Fruit fly (Drosophila melanogaster) whole organism, prepupa: Measurements from ENCODE around the gene CG42376.
A peak's percentile ranks its signal among the peaks of the same experiment; 100 is the strongest.

Experiments
- Blimp-1 ChIP-seq: fragments of 200-800 bp; sonication (Bioruptor generic); optimal IDR thresholded peaks from 3 replicates; lab custom pipeline; 2017; ENCODE audit warnings: missing biosample characterization, missing genetic modification characterization, mild to moderate bottlenecking, moderate library complexity, missing genetic modification reagents
- CG10631 ChIP-seq: fragments of 200-800 bp; sonication (Bioruptor generic); optimal IDR thresholded peaks from 2 replicates; lab custom pipeline; 2016; ENCODE audit warnings: missing biosample characterization, missing genetic modification characterization
- CG10669 ChIP-seq: fragments of 200-800 bp; sonication (Bioruptor generic); optimal IDR thresholded peaks from 3 replicates; lab custom pipeline; 2018; ENCODE audit warnings: missing biosample characterization, mild to moderate bottlenecking, missing genetic modification characterization, moderate library complexity
- CG11762 ChIP-seq: fragments of 200-800 bp; sonication (Bioruptor generic); optimal IDR thresholded peaks from 3 replicates; lab custom pipeline; 2016; ENCODE audit warnings: missing biosample characterization, missing genetic modification characterization; ENCODE audit not compliant: insufficient read depth
- CG11902 ChIP-seq: fragments of 200-800 bp; sonication (Bioruptor generic); optimal IDR thresholded peaks from 3 replicates; lab custom pipeline; 2016; ENCODE audit warnings: missing biosample characterization, missing genetic modification characterization
- CG1621 ChIP-seq: fragments of 200-800 bp; sonication (Bioruptor generic); optimal IDR thresholded peaks from 3 replicates; lab custom pipeline; 2018; ENCODE audit warnings: missing biosample characterization, mild to moderate bottlenecking, missing genetic modification characterization
- CG16779 ChIP-seq: fragments of 200-800 bp; sonication (Bioruptor generic); optimal IDR thresholded peaks from 3 replicates; lab custom pipeline; 2017; ENCODE audit warnings: missing biosample characterization, mild to moderate bottlenecking, missing genetic modification characterization
- CG3032 ChIP-seq: fragments of 200-800 bp; optimal IDR thresholded peaks from 2 replicates; lab custom pipeline; 2019; ENCODE audit warnings: missing biosample characterization, mild to moderate bottlenecking, missing genetic modification characterization, moderate library complexity
- CG31627 ChIP-seq: fragments of 200-800 bp; sonication (Bioruptor generic); optimal IDR thresholded peaks from 3 replicates; lab custom pipeline; 2016; ENCODE audit warnings: missing biosample characterization, missing genetic modification characterization
- CG32006 ChIP-seq: fragments of 200-800 bp; sonication (Bioruptor generic); optimal IDR thresholded peaks from 3 replicates; lab custom pipeline; 2017; ENCODE audit warnings: missing biosample characterization, mild to moderate bottlenecking, missing genetic modification characterization
- CG34406 ChIP-seq: fragments of 200-800 bp; sonication (Bioruptor generic); optimal IDR thresholded peaks from 3 replicates; lab custom pipeline; 2016; ENCODE audit warnings: missing biosample characterization, missing genetic modification characterization
- CG3919 ChIP-seq: fragments of 200-800 bp; sonication (Bioruptor generic); optimal IDR thresholded peaks from 3 replicates; lab custom pipeline; 2016; ENCODE audit warnings: missing biosample characterization, missing genetic modification characterization
- CG6163 ChIP-seq: fragments of 200-800 bp; sonication (Bioruptor generic); IDR thresholded peaks from 3 replicates; pipeline ENCODE4 v1.3.6; 2022; ENCODE audit warnings: missing biosample characterization, missing genetic modification characterization
- CG6276 ChIP-seq: fragments of 200-800 bp; sonication (Bioruptor generic); optimal IDR thresholded peaks from 2 replicates; lab custom pipeline; 2017; ENCODE audit warnings: missing biosample characterization, mild to moderate bottlenecking, missing genetic modification characterization
- CG6792 ChIP-seq: fragments of 200-800 bp; sonication (Bioruptor generic); optimal IDR thresholded peaks from 3 replicates; lab custom pipeline; 2016; ENCODE audit warnings: missing biosample characterization, missing genetic modification characterization
- CG6854 ChIP-seq: fragments of 200-800 bp; sonication (Bioruptor generic); optimal IDR thresholded peaks from 2 replicates; lab custom pipeline; 2017; ENCODE audit warnings: missing biosample characterization, mild to moderate bottlenecking, missing genetic modification characterization
- CG7368 ChIP-seq: fragments of 200-800 bp; sonication (Bioruptor generic); optimal IDR thresholded peaks from 3 replicates; lab custom pipeline; 2016; ENCODE audit warnings: missing biosample characterization, missing genetic modification characterization
- CG8119 ChIP-seq: fragments of 200-800 bp; sonication (Bioruptor generic); IDR thresholded peaks from 3 replicates; pipeline ENCODE4 v1.3.6; 2022; ENCODE audit warnings: missing biosample characterization, missing genetic modification characterization
- CG9139 ChIP-seq: fragments of 200-800 bp; sonication (Bioruptor generic); optimal IDR thresholded peaks from 3 replicates; lab custom pipeline; 2017; ENCODE audit warnings: missing biosample characterization, mild to moderate bottlenecking, missing genetic modification characterization
- Eip75B ChIP-seq: fragments of 200-800 bp; sonication (Bioruptor generic); optimal IDR thresholded peaks from 3 replicates; lab custom pipeline; 2016; ENCODE audit warnings: missing biosample characterization, missing genetic modification characterization
- Eip78C ChIP-seq: fragments of 200-800 bp; sonication (Bioruptor generic); peaks from one replicate; lab custom pipeline; 2016; ENCODE audit warnings: missing biosample characterization, missing genetic modification characterization
- Eip93F ChIP-seq: fragments of 200-800 bp; sonication (Bioruptor generic); optimal IDR thresholded peaks from 2 replicates; lab custom pipeline; 2016; ENCODE audit warnings: missing biosample characterization, mild to moderate bottlenecking, missing genetic modification characterization
- Ets96B ChIP-seq: fragments of 200-800 bp; optimal IDR thresholded peaks from 2 replicates; lab custom pipeline; 2019; ENCODE audit warnings: missing biosample characterization, mild to moderate bottlenecking, missing genetic modification characterization, moderate library complexity
- Gug ChIP-seq: fragments of 200-800 bp; sonication (Bioruptor generic); IDR thresholded peaks from 2 replicates; pipeline ENCODE4 v1.3.6; 2022; ENCODE audit warnings: missing biosample characterization, missing genetic modification characterization
- Hr38 ChIP-seq: sonication (Bioruptor generic); optimal IDR thresholded peaks from 2 replicates; lab custom pipeline; 2016; ENCODE audit warnings: missing biosample characterization, missing genetic modification characterization
- Hr39 ChIP-seq: fragments of 200-800 bp; sonication (Bioruptor generic); optimal IDR thresholded peaks from 2 replicates; lab custom pipeline; 2016; ENCODE audit warnings: missing biosample characterization, missing genetic modification characterization
- Hr4 ChIP-seq: fragments of 200-800 bp; sonication (Bioruptor generic); optimal IDR thresholded peaks from 3 replicates; lab custom pipeline; 2016; ENCODE audit warnings: missing biosample characterization, missing genetic modification characterization
- Lpt ChIP-seq: fragments of 200-800 bp; sonication (Bioruptor generic); optimal IDR thresholded peaks from 3 replicates; lab custom pipeline; 2016; ENCODE audit warnings: missing biosample characterization, missing genetic modification characterization
- Met ChIP-seq: fragments of 200-800 bp; sonication (Bioruptor generic); optimal IDR thresholded peaks from 3 replicates; lab custom pipeline; 2016; ENCODE audit warnings: missing biosample characterization, missing genetic modification characterization
- OdsH ChIP-seq: fragments of 200-800 bp; sonication (Bioruptor generic); optimal IDR thresholded peaks from 3 replicates; lab custom pipeline; 2016; ENCODE audit warnings: missing biosample characterization, missing genetic modification characterization
- Smox ChIP-seq: fragments of 200-800 bp; sonication (Bioruptor generic); optimal IDR thresholded peaks from 3 replicates; lab custom pipeline; 2016; ENCODE audit warnings: missing biosample characterization, missing genetic modification characterization
- Sox102F ChIP-seq: fragments of 200-800 bp; sonication (Bioruptor generic); optimal IDR thresholded peaks from 2 replicates; lab custom pipeline; 2016; ENCODE audit warnings: missing biosample characterization, mild to moderate bottlenecking, missing genetic modification characterization
- Sox14 ChIP-seq: fragments of 200-800 bp; sonication (Bioruptor generic); optimal IDR thresholded peaks from 3 replicates; lab custom pipeline; 2016; ENCODE audit warnings: missing biosample characterization, missing genetic modification characterization
- achi ChIP-seq: fragments of 200-800 bp; sonication (Bioruptor generic); optimal IDR thresholded peaks from 3 replicates; lab custom pipeline; 2016; ENCODE audit warnings: missing biosample characterization, missing genetic modification characterization
- acj6 ChIP-seq: fragments of 200-800 bp; sonication (Bioruptor generic); optimal IDR thresholded peaks from 3 replicates; lab custom pipeline; 2016; ENCODE audit warnings: missing biosample characterization, missing genetic modification characterization
- cyc ChIP-seq: fragments of 200-800 bp; sonication (Bioruptor generic); optimal IDR thresholded peaks from 3 replicates; lab custom pipeline; 2016; ENCODE audit warnings: missing biosample characterization, missing genetic modification characterization
- dac ChIP-seq: fragments of 200-800 bp; sonication (Bioruptor generic); optimal IDR thresholded peaks from 2 replicates; lab custom pipeline; 2017; ENCODE audit warnings: missing biosample characterization, mild to moderate bottlenecking, missing genetic modification characterization
- dsx ChIP-seq: fragments of 200-800 bp; optimal IDR thresholded peaks from 3 replicates; lab custom pipeline; 2019; ENCODE audit warnings: missing biosample characterization, mild to moderate bottlenecking, missing genetic modification characterization, moderate library complexity; ENCODE audit not compliant: poor library complexity, severe bottlenecking
- eg ChIP-seq: fragments of 200-800 bp; sonication (Bioruptor generic); IDR thresholded peaks from 3 replicates; pipeline ENCODE4 v1.3.6; 2022; ENCODE audit warnings: missing biosample characterization, missing genetic modification characterization
- esn ChIP-seq: fragments of 200-800 bp; sonication (Bioruptor generic); optimal IDR thresholded peaks from 2 replicates; lab custom pipeline; 2016; ENCODE audit warnings: missing biosample characterization, mild to moderate bottlenecking, missing genetic modification characterization, moderate library complexity
- fd85E ChIP-seq: fragments of 200-800 bp; sonication (Bioruptor generic); optimal IDR thresholded peaks from 3 replicates; lab custom pipeline; 2016; ENCODE audit warnings: missing biosample characterization, missing genetic modification characterization
- fkh ChIP-seq: fragments of 200-800 bp; sonication (Bioruptor generic); optimal IDR thresholded peaks from 3 replicates; lab custom pipeline; 2017; ENCODE audit warnings: missing biosample characterization, mild to moderate bottlenecking, missing genetic modification characterization, moderate library complexity
- net ChIP-seq: fragments of 200-800 bp; sonication (Bioruptor generic); optimal IDR thresholded peaks from 3 replicates; lab custom pipeline; 2016; ENCODE audit warnings: missing biosample characterization, missing genetic modification characterization
- pdm3 ChIP-seq: fragments of 200-800 bp; sonication (Bioruptor generic); optimal IDR thresholded peaks from 3 replicates; lab custom pipeline; 2016; ENCODE audit warnings: missing biosample characterization, missing genetic modification characterization
- salr ChIP-seq, 2 experiments: fragments of 200-800 bp; sonication (Bioruptor generic); optimal IDR thresholded peaks; 3 replicates each; lab custom pipeline; 2016 to 2018; ENCODE audit warnings: missing biosample characterization in 2 of 2, missing genetic modification characterization in 2 of 2, mild to moderate bottlenecking in 1 of 2
- spab ChIP-seq: fragments of 200-800 bp; sonication (Bioruptor generic); optimal IDR thresholded peaks from 2 replicates; lab custom pipeline; 2017; ENCODE audit warnings: missing biosample characterization, mild to moderate bottlenecking, missing genetic modification characterization, missing genetic modification reagents
- ss ChIP-seq, 2 experiments: fragments of 200-800 bp; sonication (Bioruptor generic); optimal IDR thresholded peaks; 2 replicates in 1 of 2; 3 replicates in 1 of 2; lab custom pipeline; 2017 to 2018; ENCODE audit warnings: mild to moderate bottlenecking in 2 of 2, missing biosample characterization in 2 of 2, missing genetic modification characterization in 2 of 2, moderate library complexity in 1 of 2
- vri ChIP-seq: fragments of 200-800 bp; sonication (Bioruptor generic); optimal IDR thresholded peaks from 3 replicates; lab custom pipeline; 2016; ENCODE audit warnings: missing biosample characterization, mild to moderate bottlenecking, missing genetic modification characterization

The CG42376 gene

dm6 chrX:262836-263235, 8.2 kb downstream of the CG42376 start (continued):
- TF ChIP-seq acj6 (GFP tag; lab: Kevin White, UChicago), result peak; percentile 25
- no peak for TF ChIP-seq Sox14
- no peak for TF ChIP-seq salr (GFP tag; optimal IDR thresholded peaks at IDR 0.05; lab: Kevin White, UChicago)
- TF ChIP-seq Hr39 (GFP tag; lab: Kevin White, UChicago), result peak; percentile 8
- TF ChIP-seq Lpt (GFP tag; lab: Kevin White, UChicago), result no peak
- no peak for TF ChIP-seq CG6163
- TF ChIP-seq CG1621 (tag; lab: Kevin White, UChicago), result no peak
- no peak for TF ChIP-seq CG10669
- TF ChIP-seq Sox102F, result peak; percentile 32
- TF ChIP-seq CG7368 (GFP tag; lab: Kevin White, UChicago), result no peak
- TF ChIP-seq Smox (GFP tag; lab: Kevin White, UChicago), result peak; percentile 21
- TF ChIP-seq CG31627 (GFP tag; lab: Kevin White, UChicago), result no peak
- TF ChIP-seq Blimp-1 (GFP tag; lab: Kevin White, UChicago), result no peak
- peak; percentile 79 for TF ChIP-seq Eip78C
- TF ChIP-seq dsx, result no peak
- no peak for TF ChIP-seq ss (GFP tag; optimal IDR thresholded peaks at IDR 0.05; lab: Kevin White, UChicago)
- no peak for TF ChIP-seq CG6276 (GFP tag; lab: Kevin White, UChicago)
- peak; percentile 34 for TF ChIP-seq Met (GFP tag; lab: Kevin White, UChicago)
- no peak for TF ChIP-seq CG10631 (GFP tag; lab: Kevin White, UChicago)
- no peak for TF ChIP-seq Hr4
- no peak for TF ChIP-seq Eip75B (GFP tag; lab: Kevin White, UChicago)
- TF ChIP-seq esn (GFP tag; lab: Kevin White, UChicago), result peak; percentile 25
- no peak for TF ChIP-seq achi (GFP tag; lab: Kevin White, UChicago)
- peak; percentile 34 for TF ChIP-seq CG32006 (GFP tag; lab: Kevin White, UChicago)
- no peak for TF ChIP-seq CG16779 (tag; lab: Kevin White, UChicago)
- TF ChIP-seq CG6854, result no peak
- no peak for TF ChIP-seq OdsH (GFP tag; lab: Kevin White, UChicago)
- TF ChIP-seq CG11902 (GFP tag; lab: Kevin White, UChicago), result no peak

- TF ChIP-seq fkh (no peak), CG3919 (GFP tag; lab: Kevin White, UChicago) (peak; percentile 20), Blimp-1 (GFP tag; lab: Kevin White, UChicago) (no peak), Sox102F (peak; percentile 48), CG9139 (GFP tag; lab: Kevin White, UChicago) (no peak), CG31627 (GFP tag; lab: Kevin White, UChicago) (peak; percentile 23), vri (GFP tag; lab: Kevin White, UChicago) (peak; percentile 47), net (GFP tag; lab: Kevin White, UChicago) (peak; percentile 23), Hr38 (GFP tag; lab: Kevin White, UChicago) (no peak), CG1621 (tag; lab: Kevin White, UChicago) (no peak), CG11762 (no peak), cyc (peak; percentile 29), CG6792 (GFP tag; lab: Kevin White, UChicago) (no peak), OdsH (GFP tag; lab: Kevin White, UChicago) (peak; percentile 30), CG3032 (tag; lab: Kevin White, UChicago) (peak; percentile 25), Gug (GFP tag; lab: Robert Waterston, UW) (0 out of 2 replicates have a peak, but pooled peaks have one; percentile 40), Eip75B (GFP tag; lab: Kevin White, UChicago) (peak; percentile 27), pdm3 (peak; percentile 33), CG6854 (no peak), Eip93F (GFP tag; lab: Kevin White, UChicago) (no peak), CG8119 (GFP tag; lab: Robert Waterston, UW) (peak; percentile 64; the same call in 2 of the 3 replicates), CG34406 (GFP tag; lab: Kevin White, UChicago) (no peak), eg (GFP tag; lab: Robert Waterston, UW) (peak; percentile 64; the same call in 2 of the 3 replicates), dsx (peak; percentile 11), dac (no peak), Lpt (GFP tag; lab: Kevin White, UChicago) (peak; percentile 23), acj6 (GFP tag; lab: Kevin White, UChicago) (peak; percentile 13), CG6163 (peak; percentile 44; the same call in 2 of the 3 replicates), spab (GFP tag; lab: Kevin White, UChicago) (no peak), fd85E (peak; percentile 26), Ets96B (peak; percentile 24), CG11902 (GFP tag; lab: Kevin White, UChicago) (no peak)
Measured at dm6 chrX:263728-264344, 9.2 kb downstream of the CG42376 start, which contains the start of gene CG13377. Gene CG13377, minus strand, starts transcription at chrX:263999.
